Worm (Caenorhabditis elegans): ENCODE results near the gene fbxb-54.
"Not testable (repeated sequence)": the region's sequence is repeated elsewhere in the genome, so short reads cannot be mapped to it uniquely, and the experiment has no call there.

Gene fbxb-54

DNA sequence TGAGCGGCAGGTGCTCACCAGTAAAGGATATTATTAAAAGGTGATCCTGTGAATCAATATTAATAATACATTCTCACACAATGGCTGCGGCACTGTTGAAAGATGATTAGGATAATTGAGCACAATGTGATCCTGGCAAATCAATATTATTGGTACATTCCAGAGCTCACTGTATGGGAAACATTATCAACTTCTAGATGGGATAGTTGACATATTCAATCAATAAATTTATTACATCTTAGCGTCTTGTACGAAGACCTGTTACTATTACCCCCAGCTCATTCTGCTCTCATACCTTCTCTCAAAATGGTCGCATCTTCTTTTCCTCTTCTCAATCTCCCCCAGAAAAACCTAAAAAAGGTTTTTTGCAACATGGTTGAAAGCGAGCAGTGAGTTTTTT is 12.1 kb upstream of the fbxb-54 start, which contains the start of gene fbxb-49:
fbxb-49 (plus strand) TSS at position 301 of the 400 bp plus-strand sequence.
- TF ChIP-seq him-1 (tag; optimal IDR thresholded peaks at IDR 0.05): no peak
- no peak for TF ChIP-seq dao-5 (tag; optimal IDR thresholded peaks at IDR 0.05)
- no peak for TF ChIP-seq W03F9.2 (tag; optimal IDR thresholded peaks at IDR 0.05)

DNA sequence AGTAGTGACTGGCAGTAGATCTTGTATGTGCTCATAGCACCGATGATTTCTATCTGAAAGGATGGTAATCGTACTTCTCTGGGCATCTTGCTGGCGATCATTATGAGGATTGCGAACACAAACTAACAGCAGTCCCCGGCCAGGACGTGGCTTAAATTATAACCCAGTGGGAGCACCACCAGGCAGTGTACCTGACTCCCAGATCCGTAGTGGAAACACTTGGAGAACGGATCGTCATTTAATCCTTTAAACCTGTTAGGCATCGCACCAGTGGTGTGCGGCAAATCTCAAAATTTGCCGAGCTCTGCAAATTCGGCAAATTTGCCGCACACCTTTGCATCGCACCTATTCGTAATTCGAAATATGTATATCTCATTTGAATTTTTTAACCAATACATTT is 11.5 kb upstream of the fbxb-54 start, which contains the start of gene K05F6.8:
K05F6.8 (minus strand) TSS at position 101 of the 400 bp plus-strand sequence.
- TF ChIP-seq him-1 (tag; optimal IDR thresholded peaks at IDR 0.05): no peak
- TF ChIP-seq W03F9.2 (tag; optimal IDR thresholded peaks at IDR 0.05): no peak
- no peak for TF ChIP-seq dao-5 (tag; optimal IDR thresholded peaks at IDR 0.05)

DNA sequence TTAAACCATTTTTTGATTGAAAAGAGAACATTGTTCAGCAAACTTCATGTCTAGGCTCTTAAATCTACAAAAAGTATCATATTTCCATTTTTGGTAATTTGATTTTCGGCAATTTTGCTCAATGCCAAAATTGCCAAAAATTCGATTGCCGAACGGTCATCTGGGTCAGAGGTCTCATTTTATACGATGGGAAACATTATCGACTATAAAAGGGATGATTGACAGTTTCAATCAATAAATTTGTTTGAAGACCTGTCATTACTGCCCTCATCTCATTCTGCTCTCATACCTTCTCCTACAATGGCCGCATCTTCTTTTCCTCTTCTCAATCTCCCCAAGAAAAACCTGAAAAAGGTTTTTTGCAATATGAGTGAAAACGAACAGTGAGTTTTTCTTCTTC is 5.7 kb upstream of the fbxb-54 start, which contains the start of gene K05F6.14:
K05F6.14 (plus strand) TSS at position 301 of the 400 bp plus-strand sequence.
- TF ChIP-seq dao-5 (tag; optimal IDR thresholded peaks at IDR 0.05) (no peak), W03F9.2 (tag; optimal IDR thresholded peaks at IDR 0.05) (no peak), him-1 (tag; optimal IDR thresholded peaks at IDR 0.05) (no peak)

DNA sequence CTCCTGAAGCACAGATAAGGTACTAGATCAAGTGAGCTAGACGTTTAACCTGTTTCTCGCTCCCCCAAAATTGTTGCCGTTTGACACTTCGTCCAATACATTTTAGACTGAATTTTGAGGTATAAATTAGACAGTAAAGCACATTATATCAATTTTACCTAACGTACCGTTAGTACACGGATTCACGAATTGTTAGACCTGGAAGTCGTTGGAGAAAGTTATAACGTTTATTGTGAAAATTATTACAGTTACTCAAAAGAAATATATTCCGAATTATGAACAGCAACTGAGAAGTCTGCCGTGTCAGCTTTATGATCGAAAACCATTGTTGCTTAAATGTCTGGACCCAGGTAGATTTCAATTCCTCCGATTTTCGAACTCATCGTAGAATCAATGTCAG is 4.7 kb upstream of the fbxb-54 start:
- TF ChIP-seq him-1 (tag; optimal IDR thresholded peaks at IDR 0.05): no peak
- TF ChIP-seq W03F9.2 (tag; optimal IDR thresholded peaks at IDR 0.05): no peak
- no peak for TF ChIP-seq dao-5 (tag; optimal IDR thresholded peaks at IDR 0.05)

DNA sequence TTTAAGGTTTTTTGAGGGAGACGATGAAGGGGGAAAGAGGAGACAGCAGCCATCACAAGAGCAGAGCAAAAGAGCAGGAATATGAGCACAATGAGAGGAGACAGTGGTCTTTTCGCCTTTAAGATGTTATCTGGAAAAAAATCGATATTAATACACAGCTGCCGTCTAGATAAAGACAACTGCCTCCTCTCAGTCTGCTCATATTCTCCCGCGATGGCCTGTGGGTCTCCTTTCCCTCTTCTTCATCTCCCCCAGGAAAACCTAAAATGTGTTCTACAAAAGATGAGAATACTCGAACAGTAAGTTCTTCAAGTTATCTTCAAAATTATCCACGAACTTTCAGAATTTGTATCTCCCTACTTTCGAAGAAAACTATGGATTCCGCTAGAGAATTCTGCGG is 5.6 kb downstream of the fbxb-54 start, which contains the start of the genes fbxb-52 and fbxb-51:
fbxb-52 (minus strand) TSS at position 101 of the 400 bp plus-strand sequence.
fbxb-51 (plus strand) TSS at position 212 of the 400 bp plus-strand sequence.
- TF ChIP-seq him-1 (tag; optimal IDR thresholded peaks at IDR 0.05): no peak
- TF ChIP-seq dao-5 (tag; optimal IDR thresholded peaks at IDR 0.05): no peak
- TF ChIP-seq W03F9.2 (tag; optimal IDR thresholded peaks at IDR 0.05): no peak

DNA sequence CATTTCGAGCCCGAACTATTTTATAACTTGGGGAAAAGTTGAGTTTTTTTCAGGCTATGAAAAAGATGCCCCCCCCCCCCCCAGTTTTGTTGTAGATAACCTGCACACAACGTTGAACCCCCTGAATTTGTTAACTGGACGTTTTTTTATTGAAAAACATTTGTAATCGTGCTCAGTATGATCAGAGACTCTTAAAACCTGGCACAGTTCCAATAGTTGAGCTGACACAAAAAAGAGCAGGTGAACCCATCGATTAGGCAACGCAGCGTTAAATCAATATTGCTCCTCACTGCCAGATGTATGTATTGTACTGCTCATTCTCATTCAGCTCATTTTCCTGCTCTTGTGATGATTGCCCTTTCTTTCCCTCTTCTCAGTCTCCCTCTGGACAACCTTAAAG is 10.5 kb downstream of the fbxb-54 start, which contains the start of gene K05F6.12:
K05F6.12 (plus strand) TSS at position 301 of the 400 bp plus-strand sequence.
- TF ChIP-seq dao-5 (tag; optimal IDR thresholded peaks at IDR 0.05): no peak
- TF ChIP-seq him-1 (tag; optimal IDR thresholded peaks at IDR 0.05): no peak
- TF ChIP-seq W03F9.2 (tag; optimal IDR thresholded peaks at IDR 0.05): no peak

DNA sequence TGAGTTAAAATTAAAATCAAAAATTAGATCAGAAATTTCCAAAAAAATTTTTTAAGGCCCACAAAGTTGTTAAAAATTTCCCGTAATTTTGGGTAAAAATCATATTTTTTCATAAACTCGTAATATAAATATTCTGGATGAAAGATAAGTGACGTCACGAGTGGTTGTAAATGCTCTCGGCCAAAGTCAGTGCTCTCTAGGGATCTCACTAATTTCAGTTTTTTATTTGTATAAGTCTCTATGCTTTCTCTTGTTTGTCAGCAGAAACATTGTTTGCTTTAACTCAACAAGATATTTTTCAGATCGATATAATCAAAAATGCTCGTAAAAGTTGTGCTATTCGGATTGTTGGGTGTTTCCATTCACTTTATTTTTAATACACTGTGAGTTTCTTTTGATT is 12.9 kb downstream of the fbxb-54 start, which contains the start of gene K05F6.4:
K05F6.4 (plus strand) TSS at position 301 of the 400 bp plus-strand sequence.
- not testable (repeated sequence) for TF ChIP-seq dao-5, W03F9.2, him-1 (tag; optimal IDR thresholded peaks at IDR 0.05)

DNA sequence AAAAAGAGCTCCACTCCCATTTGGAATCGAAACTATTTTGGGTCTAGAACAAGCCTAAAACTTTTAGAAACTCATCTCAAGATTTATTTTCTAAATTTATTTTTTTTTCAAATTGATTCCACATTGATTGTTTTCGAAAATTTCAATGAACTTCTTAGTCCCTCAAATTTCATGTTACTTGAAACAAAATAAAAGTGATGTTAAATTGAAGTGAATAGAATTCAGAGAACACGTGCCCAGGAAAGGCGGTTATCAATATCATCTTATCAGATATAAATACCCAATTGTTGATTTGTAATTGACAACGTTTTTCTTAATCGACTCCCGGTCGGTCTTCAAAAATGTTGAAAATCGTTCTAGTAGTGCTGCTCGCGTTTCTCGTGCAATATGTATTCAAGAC is 15.5 kb downstream of the fbxb-54 start, which contains the start of gene poml-4:
poml-4 (plus strand) TSS at position 301 of the 400 bp plus-strand sequence.
- not testable (repeated sequence) for TF ChIP-seq him-1, W03F9.2, dao-5 (tag; optimal IDR thresholded peaks at IDR 0.05)

DNA sequence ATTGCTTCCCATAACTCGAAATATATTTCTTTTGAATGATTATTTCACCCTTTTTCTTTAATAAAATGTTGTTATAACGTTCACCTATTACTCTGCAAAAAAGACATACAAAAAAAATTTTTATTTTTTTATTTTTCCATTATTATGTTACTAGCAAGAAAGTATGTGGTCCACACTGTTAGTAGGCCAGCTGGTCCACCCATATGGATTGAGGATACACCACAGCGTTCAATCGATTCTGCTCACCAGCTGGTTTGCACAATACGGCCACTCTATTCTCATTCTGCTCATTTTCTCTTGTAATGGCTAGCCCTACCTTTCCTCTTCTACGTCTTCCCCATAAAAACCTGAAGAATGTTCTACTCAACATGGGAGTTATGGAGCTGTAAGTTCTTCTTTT is 17.5 kb downstream of the fbxb-54 start, which contains the start of gene fbxb-44:
fbxb-44 (plus strand) TSS at position 301 of the 400 bp plus-strand sequence.
- TF ChIP-seq him-1 (tag; optimal IDR thresholded peaks at IDR 0.05) (no peak), dao-5 (tag; optimal IDR thresholded peaks at IDR 0.05) (no peak), W03F9.2 (tag; optimal IDR thresholded peaks at IDR 0.05) (no peak)

DNA sequence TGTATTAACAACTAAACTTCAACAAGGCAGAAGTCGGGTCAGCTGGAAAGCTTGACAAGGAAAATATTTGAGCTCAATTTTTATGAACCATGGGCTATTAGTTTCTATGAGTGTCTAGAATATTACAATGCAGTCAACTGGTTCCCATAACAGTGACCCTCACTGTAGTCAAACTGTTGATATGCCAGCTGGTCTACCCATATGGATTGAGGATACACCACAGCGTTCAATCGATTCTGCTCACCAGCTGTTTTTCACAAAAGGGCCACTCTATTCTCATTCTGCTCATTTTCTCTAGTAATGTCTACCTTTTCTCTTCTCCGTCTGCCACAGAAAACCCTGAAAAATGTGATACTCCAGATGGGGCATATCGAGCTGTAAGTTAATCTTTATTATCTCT is 18.8 kb downstream of the fbxb-54 start, which contains the start of gene fbxb-42:
fbxb-42 (plus strand) TSS at position 301 of the 400 bp plus-strand sequence.
- TF ChIP-seq him-1 (tag; optimal IDR thresholded peaks at IDR 0.05) (no peak), dao-5 (tag; optimal IDR thresholded peaks at IDR 0.05) (no peak), W03F9.2 (tag; optimal IDR thresholded peaks at IDR 0.05) (no peak)

DNA sequence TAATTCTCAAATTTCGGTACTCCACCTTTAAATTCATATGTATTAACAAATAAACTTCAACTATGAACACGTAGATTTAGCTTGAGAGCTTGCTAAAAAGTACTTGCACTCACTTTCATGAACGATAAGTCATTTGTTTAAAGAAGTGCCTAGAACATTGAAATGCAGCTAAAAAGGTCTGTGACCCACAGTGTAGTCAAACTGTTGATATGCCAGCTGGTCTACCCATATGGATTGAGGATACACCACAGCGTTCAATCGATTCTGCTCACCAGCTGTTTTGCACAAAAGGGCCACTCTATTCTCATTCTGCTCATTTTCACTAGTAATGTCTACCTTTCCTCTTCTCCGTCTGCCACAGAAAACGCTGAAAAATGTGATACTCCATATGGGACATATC is 20.2 kb downstream of the fbxb-54 start, which contains the start of gene fbxb-43:
fbxb-43 (plus strand) TSS at position 301 of the 400 bp plus-strand sequence.
- no peak for TF ChIP-seq him-1 (tag; optimal IDR thresholded peaks at IDR 0.05)
- TF ChIP-seq dao-5 (tag; optimal IDR thresholded peaks at IDR 0.05): no peak
- TF ChIP-seq W03F9.2 (tag; optimal IDR thresholded peaks at IDR 0.05): no peak

DNA sequence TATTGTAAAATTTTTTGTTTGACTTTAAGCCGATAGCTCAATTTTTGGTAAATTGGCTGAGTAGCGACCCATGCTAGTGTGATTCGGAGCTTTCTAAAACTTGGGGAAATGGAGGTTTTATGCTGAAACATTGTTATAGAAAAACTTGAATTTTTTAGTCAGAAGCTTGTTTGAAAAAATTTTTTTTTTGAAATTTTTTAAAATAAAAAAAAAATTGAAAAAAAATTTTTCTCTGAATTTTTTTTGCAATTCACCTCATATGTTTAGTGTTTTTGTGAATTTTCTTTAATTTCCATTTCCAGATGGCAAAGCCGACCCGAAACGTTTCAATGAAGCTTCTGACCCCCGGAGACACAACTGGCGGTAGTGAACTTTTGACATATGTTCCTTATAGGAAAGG is 27.1 kb downstream of the fbxb-54 start, which contains the start of gene Y51H7BR.4:
Y51H7BR.4 (plus strand) TSS at position 301 of the 400 bp plus-strand sequence.
- TF ChIP-seq dao-5 (tag; optimal IDR thresholded peaks at IDR 0.05): no peak
- TF ChIP-seq him-1 (tag; optimal IDR thresholded peaks at IDR 0.05): no peak

DNA sequence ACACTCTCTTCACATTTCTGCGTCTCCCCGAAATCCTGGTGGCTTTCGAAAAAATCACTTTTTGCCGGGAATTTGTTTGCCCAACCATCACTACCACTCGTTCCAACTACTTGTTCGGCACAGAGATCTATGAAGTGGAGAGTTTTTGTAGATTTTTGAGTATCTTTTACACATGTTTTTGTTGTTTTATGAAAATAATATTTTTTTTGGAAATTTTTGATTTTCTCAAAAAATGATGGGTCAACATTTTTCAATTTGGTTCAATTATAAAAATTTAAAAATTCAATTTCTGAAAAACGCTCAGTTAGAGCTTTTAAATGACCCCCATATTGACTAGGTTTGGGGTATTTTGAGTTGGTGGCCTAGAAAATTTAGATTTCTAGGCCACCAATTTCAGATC is 30.6 kb downstream of the fbxb-54 start, which contains the start of gene Y51H7BR.7:
Y51H7BR.7 (minus strand) TSS at position 101 of the 400 bp plus-strand sequence.
- no peak for TF ChIP-seq dao-5 (tag; optimal IDR thresholded peaks at IDR 0.05)
- TF ChIP-seq W03F9.2 (tag; optimal IDR thresholded peaks at IDR 0.05): no peak

DNA sequence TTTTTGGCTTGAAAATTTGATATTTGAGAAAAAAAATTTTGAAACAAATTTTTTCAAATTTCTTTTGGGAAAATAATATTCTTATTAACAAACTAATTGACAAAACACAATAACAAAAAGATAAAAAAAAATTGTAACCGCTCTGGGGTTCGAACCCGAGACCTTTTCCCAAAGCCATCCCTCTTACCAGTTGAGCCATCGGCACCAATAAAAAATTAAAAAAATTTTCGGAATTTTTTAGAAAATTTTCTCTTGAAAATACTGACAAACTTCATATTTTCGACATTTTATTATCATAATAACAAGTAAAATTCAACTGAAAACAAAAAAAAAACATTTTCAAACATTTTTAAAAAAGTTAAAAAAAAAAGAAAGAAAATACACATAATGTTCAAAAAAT is 34.2 kb downstream of the fbxb-54 start:
- TF ChIP-seq him-1 (tag; optimal IDR thresholded peaks at IDR 0.05) (no peak), W03F9.2 (tag; optimal IDR thresholded peaks at IDR 0.05) (no peak), dao-5 (tag; optimal IDR thresholded peaks at IDR 0.05) (no peak)
